Worm (Caenorhabditis elegans) whole organism, early embryonic: ENCODE measurements around the gene xbx-5.

Experiments
- ama-1 ChIP-seq: fragments of 150-350 bp; optimal IDR thresholded peaks from 2 replicates; lab custom pipeline; 2014
- hnd-1 ChIP-seq: sonication (generic microtip); optimal IDR thresholded peaks from 2 replicates; lab custom pipeline; 2016; ENCODE audit warnings: missing genetic modification characterization, missing compliant biosample characterization

ce11 chrIII:3759312-3759711 lies 45.0 kb downstream of the xbx-5 start, which contains the start of gene arcp-1:
- TF ChIP-seq hnd-1 (tag; lab: Kevin White, UChicago): no peak
- no peak for TF ChIP-seq ama-1 (lab: Kevin White, UChicago)
